Worm (Caenorhabditis elegans) whole organism, L3 larva: ENCODE results near the gene Y57G11A.4.

Experiments
- R02D3.7 ChIP-seq: fragments of 150-350 bp; optimal IDR thresholded peaks from 2 replicates; lab custom pipeline; 2014; ENCODE audit warnings: missing biosample characterization, missing genetic modification characterization
- ZK546.5 ChIP-seq: sonication (generic microtip); optimal IDR thresholded peaks from 2 replicates; lab custom pipeline; 2017; ENCODE audit warnings: missing biosample characterization, missing genetic modification characterization
- ama-1 ChIP-seq: fragments of 150-350 bp; optimal IDR thresholded peaks from 2 replicates; lab custom pipeline; 2018
- ceh-28 ChIP-seq: fragments of 150-350 bp; optimal IDR thresholded peaks from 2 replicates; lab custom pipeline; 2014; ENCODE audit warnings: missing biosample characterization, missing genetic modification reagents, missing genetic modification characterization
- ceh-82 ChIP-seq: fragments of 150-350 bp; optimal IDR thresholded peaks from 2 replicates; lab custom pipeline; 2014; ENCODE audit warnings: missing biosample characterization, missing genetic modification characterization
- ceh-9 ChIP-seq: sonication (generic microtip); optimal IDR thresholded peaks from 2 replicates; lab custom pipeline; 2018; ENCODE audit warnings: missing biosample characterization, missing genetic modification characterization
- daf-12 ChIP-seq: fragments of 150-350 bp; optimal IDR thresholded peaks from 2 replicates; lab custom pipeline; 2014; ENCODE audit warnings: missing biosample characterization, missing genetic modification reagents, missing genetic modification characterization
- egl-27 ChIP-seq: sonication (generic microtip); optimal IDR thresholded peaks from 4 replicates; lab custom pipeline; 2017; ENCODE audit warnings: missing biosample characterization, missing genetic modification reagents, missing genetic modification characterization
- egl-5 ChIP-seq: fragments of 150-350 bp; optimal IDR thresholded peaks from 2 replicates; lab custom pipeline; 2017; ENCODE audit warnings: missing biosample characterization, missing genetic modification reagents, missing genetic modification characterization, inconsistent platforms
- elt-1 ChIP-seq: fragments of 150-350 bp; optimal IDR thresholded peaks from 2 replicates; lab custom pipeline; 2014; ENCODE audit warnings: missing biosample characterization, missing genetic modification characterization
- elt-2 ChIP-seq: sonication (generic microtip); optimal IDR thresholded peaks from 2 replicates; lab custom pipeline; 2016; ENCODE audit warnings: missing genetic modification reagents, mild to moderate bottlenecking, missing genetic modification characterization, missing compliant biosample characterization
- elt-3 ChIP-seq, 3 experiments: fragments of 150-350 bp in 1 of 3; sonication (generic microtip) in 2 of 3; optimal IDR thresholded peaks; 2 replicates in 2 of 3; 4 replicates in 1 of 3; lab custom pipeline; 2014 to 2017; ENCODE audit warnings: missing biosample characterization in 3 of 3, missing genetic modification characterization in 3 of 3
- eor-1 ChIP-seq, 2 experiments: fragments of 150-350 bp; optimal IDR thresholded peaks; 2 replicates each; lab custom pipeline; 2014 to 2018; ENCODE audit warnings: missing biosample characterization in 2 of 2, missing genetic modification characterization in 2 of 2
- fkh-2 ChIP-seq: fragments of 150-350 bp; optimal IDR thresholded peaks from 2 replicates; lab custom pipeline; 2014; ENCODE audit warnings: missing biosample characterization, missing genetic modification reagents, missing genetic modification characterization
- fos-1 ChIP-seq: fragments of 150-350 bp; optimal IDR thresholded peaks from 2 replicates; lab custom pipeline; 2014; ENCODE audit warnings: missing biosample characterization, missing genetic modification characterization
- hmg-11 ChIP-seq: sonication (generic microtip); optimal IDR thresholded peaks from 2 replicates; lab custom pipeline; 2016; ENCODE audit warnings: missing genetic modification characterization, missing compliant biosample characterization
- jun-1 ChIP-seq: fragments of 150-350 bp; optimal IDR thresholded peaks from 2 replicates; lab custom pipeline; 2014; ENCODE audit warnings: missing biosample characterization, missing genetic modification reagents, missing genetic modification characterization
- lin-15B ChIP-seq: fragments of 150-350 bp; optimal IDR thresholded peaks from 2 replicates; lab custom pipeline; 2014; ENCODE audit warnings: missing biosample characterization, missing genetic modification characterization
- lin-39 ChIP-seq: fragments of 150-350 bp; optimal IDR thresholded peaks from 2 replicates; lab custom pipeline; 2018; ENCODE audit warnings: missing biosample characterization, missing genetic modification reagents, missing genetic modification characterization
- lsy-12 ChIP-seq: sonication (generic microtip); optimal IDR thresholded peaks from 2 replicates; lab custom pipeline; 2016; ENCODE audit warnings: mild to moderate bottlenecking, missing genetic modification characterization, missing compliant biosample characterization
- nfya-1 ChIP-seq: sonication (generic microtip); optimal IDR thresholded peaks from 2 replicates; lab custom pipeline; 2017; ENCODE audit warnings: missing genetic modification characterization, mild to moderate bottlenecking, missing compliant biosample characterization, antibody characterized with exemption, moderate library complexity; ENCODE audit not compliant: insufficient read depth
- nhr-12 ChIP-seq: fragments of 150-350 bp; optimal IDR thresholded peaks from 2 replicates; lab custom pipeline; 2014; ENCODE audit warnings: missing biosample characterization, missing genetic modification characterization
- nhr-23 ChIP-seq: fragments of 150-350 bp; optimal IDR thresholded peaks from 2 replicates; lab custom pipeline; 2014; ENCODE audit warnings: missing biosample characterization, missing genetic modification reagents, missing genetic modification characterization
- nhr-25 ChIP-seq: sonication (generic microtip); optimal IDR thresholded peaks from 2 replicates; lab custom pipeline; 2017; ENCODE audit warnings: missing biosample characterization, missing genetic modification characterization
- nhr-28 ChIP-seq: fragments of 150-350 bp; optimal IDR thresholded peaks from 2 replicates; lab custom pipeline; 2014; ENCODE audit warnings: missing biosample characterization, missing genetic modification characterization
- nhr-43 ChIP-seq: sonication (generic microtip); optimal IDR thresholded peaks from 2 replicates; lab custom pipeline; 2016; ENCODE audit warnings: mild to moderate bottlenecking, missing genetic modification characterization, missing compliant biosample characterization; ENCODE audit not compliant: poor library complexity, severe bottlenecking
- nhr-76 ChIP-seq: fragments of 150-350 bp; sonication (generic microtip); optimal IDR thresholded peaks from 5 replicates; lab custom pipeline; 2014; ENCODE audit warnings: missing biosample characterization, missing genetic modification characterization
- nhr-77 ChIP-seq: fragments of 150-350 bp; optimal IDR thresholded peaks from 2 replicates; lab custom pipeline; 2014; ENCODE audit warnings: missing biosample characterization, missing genetic modification characterization
- pqm-1 ChIP-seq: fragments of 150-350 bp; optimal IDR thresholded peaks from 2 replicates; lab custom pipeline; 2017; ENCODE audit warnings: missing biosample characterization, missing genetic modification characterization, inconsistent platforms
- skn-1 ChIP-seq: fragments of 150-350 bp; optimal IDR thresholded peaks from 2 replicates; lab custom pipeline; 2014; ENCODE audit warnings: missing biosample characterization, missing genetic modification characterization
- snpc-4 ChIP-seq: fragments of 150-350 bp; optimal IDR thresholded peaks from 2 replicates; lab custom pipeline; 2014; ENCODE audit warnings: missing biosample characterization, missing genetic modification characterization
- unc-62 ChIP-seq: fragments of 150-350 bp; sonication (generic microtip); optimal IDR thresholded peaks from 4 replicates; lab custom pipeline; 2014; ENCODE audit warnings: missing biosample characterization, missing genetic modification reagents, missing genetic modification characterization
- zag-1 ChIP-seq: fragments of 150-350 bp; optimal IDR thresholded peaks from 2 replicates; lab custom pipeline; 2014; ENCODE audit warnings: missing biosample characterization, missing genetic modification characterization
- ztf-11 ChIP-seq: fragments of 150-350 bp; optimal IDR thresholded peaks from 2 replicates; lab custom pipeline; 2014; ENCODE audit warnings: missing biosample characterization, missing genetic modification characterization
- ztf-4 ChIP-seq: fragments of 150-350 bp; optimal IDR thresholded peaks from 2 replicates; lab custom pipeline; 2014; ENCODE audit warnings: missing biosample characterization, missing genetic modification characterization

The Y57G11A.4 gene

DNA sequence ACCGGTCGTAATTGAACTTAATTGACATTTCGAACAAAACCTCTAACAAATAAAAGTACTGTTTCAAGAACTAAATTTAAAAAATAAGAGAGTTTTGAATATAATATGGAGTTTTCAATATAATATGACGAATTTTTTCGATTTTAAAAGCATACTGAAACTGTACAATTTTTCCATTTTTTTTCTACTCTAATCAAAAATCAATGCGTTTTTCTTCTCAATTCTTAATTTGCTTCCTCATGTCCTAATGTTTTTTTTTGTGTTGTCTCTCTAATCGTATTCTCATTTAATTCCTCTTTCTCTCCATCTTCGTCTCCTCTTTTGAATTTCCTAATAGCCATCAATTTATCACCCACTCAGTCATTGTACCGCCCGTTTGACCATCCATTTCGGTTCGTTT, at the start of gene Y57G11A.4:
Y57G11A.4 (plus strand) TSS at position 301 of the 400 bp plus-strand sequence.
- TF ChIP-seq lin-15B, result no peak
- no peak for TF ChIP-seq ama-1 (lab: Kevin White, UChicago)
- TF ChIP-seq egl-27 (tag; lab: Kevin White, UChicago), result no peak
- no peak for TF ChIP-seq egl-5 (tag; lab: Kevin White, UChicago)

- TF ChIP-seq skn-1 (tag; lab: Kevin White, UChicago) (no peak), hmg-11 (tag; lab: Kevin White, UChicago) (no peak), lin-39 (tag; lab: Kevin White, UChicago) (no peak), nhr-77 (tag; lab: Kevin White, UChicago) (no peak), pqm-1 (tag; lab: Kevin White, UChicago) (no peak), ceh-9 (tag; lab: Kevin White, UChicago) (no peak), nhr-43 (tag; lab: Kevin White, UChicago) (no peak), ceh-82 (tag; lab: Kevin White, UChicago) (no peak)
Observed at ce11 chrIV:14435902-14436301, 46.2 kb upstream of the Y57G11A.4 start.

DNA sequence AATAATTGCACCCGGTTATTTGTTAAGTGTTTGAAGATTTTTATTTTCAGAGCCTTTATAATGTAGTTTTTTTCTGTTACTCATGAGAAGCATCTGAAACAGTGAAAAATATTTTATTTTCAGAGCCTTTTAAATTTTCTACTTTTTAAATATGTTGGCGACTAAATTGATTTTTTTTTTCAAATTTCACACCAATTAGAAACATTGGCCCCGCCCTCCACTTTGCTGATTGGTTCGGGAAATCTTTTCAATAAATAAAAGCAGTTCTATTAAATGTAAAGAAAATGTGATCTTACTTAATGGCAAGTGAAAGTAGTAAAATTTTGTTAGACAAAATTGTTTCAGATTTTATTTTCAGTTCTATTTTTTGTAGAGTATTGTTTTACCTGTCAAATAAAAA, 44.7 kb upstream of the Y57G11A.4 start:
- TF ChIP-seq ceh-28, result no peak
- peak; percentile 72 for TF ChIP-seq nfya-1

DNA sequence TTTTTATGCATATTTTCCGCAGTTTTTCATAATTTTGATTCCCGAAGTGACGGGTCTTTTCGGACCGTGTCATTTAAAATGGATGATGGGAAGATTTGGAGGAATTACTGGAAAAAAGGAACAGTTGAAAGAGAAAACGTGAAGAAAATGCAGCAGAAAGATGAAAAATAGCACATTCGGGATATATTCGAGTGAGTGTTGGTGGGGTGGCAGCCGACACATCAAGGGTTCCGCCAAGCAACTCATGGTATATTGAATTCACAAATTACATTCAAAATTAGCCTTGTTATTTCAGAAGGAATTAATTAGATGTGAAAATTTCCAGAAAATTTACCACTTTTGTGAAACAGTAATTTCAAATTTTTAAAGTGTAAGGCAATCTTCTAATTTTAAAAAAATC, 38.0 kb upstream of the Y57G11A.4 start, which contains the start of gene tra-3:
tra-3 (minus strand) TSS at position 107 of the 400 bp plus-strand sequence.
- TF ChIP-seq jun-1 (tag; lab: Kevin White, UChicago) (no peak), nhr-43 (tag; lab: Kevin White, UChicago) (no peak), elt-2 (tag; lab: Kevin White, UChicago) (no peak), ceh-82 (tag; lab: Kevin White, UChicago) (no peak), elt-3 (tag; optimal IDR thresholded peaks at IDR 0.05; lab: Kevin White, UChicago) (no peak), nhr-28 (no peak), hmg-11 (tag; lab: Kevin White, UChicago) (no peak), ceh-9 (tag; lab: Kevin White, UChicago) (no peak)

DNA sequence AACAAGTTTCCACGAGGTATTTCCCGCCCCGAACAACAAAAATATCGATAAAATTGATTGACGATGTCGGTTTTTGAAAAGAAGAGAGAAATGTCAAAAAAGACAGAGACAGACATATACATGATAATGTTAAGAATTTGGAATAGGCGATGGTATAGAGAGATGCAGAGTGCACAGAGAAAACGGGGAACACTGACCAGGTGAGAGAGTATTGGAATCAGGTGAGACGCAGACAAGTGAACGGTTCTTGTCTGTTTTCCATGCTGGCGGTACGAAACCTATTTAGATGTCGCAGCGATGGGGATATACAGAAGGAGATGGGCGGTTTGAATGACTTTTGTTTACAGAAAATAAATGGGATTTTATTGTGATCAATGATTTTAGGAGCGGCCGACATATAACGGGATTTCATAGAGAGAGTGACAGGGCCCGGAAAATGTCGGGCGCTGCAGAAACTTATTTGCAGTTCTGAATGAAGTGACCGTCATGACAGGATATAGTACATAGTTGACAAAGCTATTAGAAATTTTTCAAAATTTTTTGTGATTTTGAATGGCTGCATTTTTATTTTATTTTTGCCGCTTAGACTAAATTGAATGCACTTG, 36.8 kb upstream of the Y57G11A.4 start:
- TF ChIP-seq lsy-12 (tag; lab: Kevin White, UChicago), result no peak
- peak; percentile 21 for TF ChIP-seq elt-2 (tag; lab: Kevin White, UChicago)
- no peak for TF ChIP-seq ceh-82 (tag; lab: Kevin White, UChicago)
- peak; percentile 30 for TF ChIP-seq nhr-25 (tag; lab: Kevin White, UChicago)
- peak; percentile 94 for TF ChIP-seq snpc-4
- peak; percentile 42 for TF ChIP-seq nhr-23 (tag; lab: Kevin White, UChicago)
- no peak for TF ChIP-seq nhr-12 (tag; lab: Kevin White, UChicago)
- TF ChIP-seq nhr-43 (tag; lab: Kevin White, UChicago), result peak; percentile 56
- peak; percentile 21 for TF ChIP-seq ceh-28
- peak; percentile 1 for TF ChIP-seq nfya-1
- TF ChIP-seq hmg-11 (tag; lab: Kevin White, UChicago), result peak; percentile 62
- TF ChIP-seq elt-3 (tag; optimal IDR thresholded peaks at IDR 0.05; lab: Kevin White, UChicago), result peak in 1 of 3 experiments; percentile 15

DNA sequence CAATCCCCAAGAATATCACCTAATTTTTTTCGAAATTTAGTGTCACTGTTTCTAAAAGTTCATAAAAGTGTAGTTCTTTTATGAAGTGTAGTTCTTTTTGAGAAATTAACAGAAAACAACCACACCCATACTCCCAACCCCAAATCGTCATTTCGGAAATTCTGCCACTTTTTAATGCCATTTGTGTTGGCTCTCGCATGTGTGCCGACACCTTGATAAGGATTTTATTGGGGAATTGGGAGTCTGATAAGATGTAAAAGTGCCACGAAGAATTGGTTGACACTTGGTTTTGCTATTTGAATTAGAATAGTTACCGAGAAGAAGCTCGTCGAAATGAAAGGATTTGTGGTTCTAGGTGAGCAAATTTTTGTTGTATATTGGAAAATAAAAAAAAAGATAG, 25.4 kb upstream of the Y57G11A.4 start, which contains the start of gene nspg-9:
nspg-9 (plus strand) TSS at position 234 of the 400 bp plus-strand sequence.
- TF ChIP-seq elt-2 (tag; lab: Kevin White, UChicago) (peak; percentile 87), pqm-1 (tag; lab: Kevin White, UChicago) (peak; percentile 65), nhr-76 (no peak)

- TF ChIP-seq skn-1 (tag; lab: Kevin White, UChicago) (peak; percentile 91), ceh-82 (tag; lab: Kevin White, UChicago) (peak; percentile 94), lin-15B (peak; percentile 99), lsy-12 (tag; lab: Kevin White, UChicago) (peak; percentile 72), unc-62 (GFP tag; lab: Kevin White, UChicago) (peak; percentile 84), fos-1 (no peak), egl-27 (tag; lab: Kevin White, UChicago) (peak; percentile 27), zag-1 (peak; percentile 34), fkh-2 (tag; lab: Kevin White, UChicago) (no peak), nhr-77 (tag; lab: Kevin White, UChicago) (peak; percentile 83), ztf-4 (no peak), ama-1 (lab: Kevin White, UChicago) (peak; percentile 65), nhr-12 (tag; lab: Kevin White, UChicago) (no peak), ztf-11 (no peak), daf-12 (tag; lab: Kevin White, UChicago) (no peak), elt-1 (tag; lab: Kevin White, UChicago) (peak; percentile 69), ceh-9 (tag; lab: Kevin White, UChicago) (no peak), nhr-23 (tag; lab: Kevin White, UChicago) (peak; percentile 99), eor-1 (tag; optimal IDR thresholded peaks at IDR 0.05; lab: Kevin White, UChicago) (no peak), nhr-43 (tag; lab: Kevin White, UChicago) (peak; percentile 89), R02D3.7 (tag; lab: Kevin White, UChicago) (peak; percentile 99), ZK546.5 (tag; lab: Kevin White, UChicago) (peak; percentile 18), lin-39 (tag; lab: Kevin White, UChicago) (peak; percentile 100), elt-3 (tag; optimal IDR thresholded peaks at IDR 0.05; lab: Kevin White, UChicago) (peak in 2 of 3 experiments; percentile 12 to 46), nfya-1 (peak; percentile 99)
Observed at ce11 chrIV:14464065-14464567, 18.0 kb upstream of the Y57G11A.4 start, which contains the start of gene dld-1. Gene dld-1 (plus strand): TSS chrIV:14464517.
